Fruit fly (Drosophila melanogaster) whole organism, embryonic: ENCODE measurements around the gene CG18266.

Experiments
- Abd-B ChIP-seq: fragments of 200-800 bp; sonication (Bioruptor generic); optimal IDR thresholded peaks from 2 replicates; lab custom pipeline; 2018; ENCODE audit warnings: missing biosample characterization, mild to moderate bottlenecking, missing genetic modification characterization, moderate library complexity
- Adf1 ChIP-seq: fragments of 200-800 bp; sonication (Bioruptor generic); IDR thresholded peaks from 2 replicates; pipeline ENCODE4 v1.3.6; 2022; ENCODE audit warnings: missing biosample characterization, missing genetic modification characterization
- Atf3 ChIP-seq: fragments of 200-800 bp; sonication (Bioruptor generic); optimal IDR thresholded peaks from 3 replicates; lab custom pipeline; 2016; ENCODE audit warnings: missing biosample characterization, missing genetic modification characterization
- CG10543 ChIP-seq: fragments of 200-800 bp; sonication (Bioruptor generic); optimal IDR thresholded peaks from 3 replicates; lab custom pipeline; 2017; ENCODE audit warnings: missing biosample characterization, mild to moderate bottlenecking, missing genetic modification characterization, moderate library complexity
- CG13775 ChIP-seq: fragments of 200-800 bp; sonication (Bioruptor generic); optimal IDR thresholded peaks from 3 replicates; lab custom pipeline; 2017; ENCODE audit warnings: missing biosample characterization, mild to moderate bottlenecking, missing genetic modification characterization
- CG14441 ChIP-seq: fragments of 200-800 bp; sonication (Bioruptor generic); IDR thresholded peaks from 2 replicates; pipeline ENCODE4 v1.3.6; 2022; ENCODE audit warnings: missing biosample characterization, missing genetic modification characterization
- CG14710 ChIP-seq: fragments of 200-800 bp; sonication (Bioruptor generic); optimal IDR thresholded peaks from 3 replicates; lab custom pipeline; 2019; ENCODE audit warnings: missing biosample characterization, mild to moderate bottlenecking, missing genetic modification characterization, moderate library complexity
- CG1529 ChIP-seq: fragments of 200-800 bp; sonication (Bioruptor generic); optimal IDR thresholded peaks from 3 replicates; lab custom pipeline; 2018; ENCODE audit warnings: missing biosample characterization, missing genetic modification characterization
- CG2678 ChIP-seq: fragments of 200-800 bp; sonication (Bioruptor generic); optimal IDR thresholded peaks from 3 replicates; lab custom pipeline; 2019; ENCODE audit warnings: missing biosample characterization, mild to moderate bottlenecking, missing genetic modification characterization, moderate library complexity
- CG30020 ChIP-seq: fragments of 200-800 bp; optimal IDR thresholded peaks from 2 replicates; lab custom pipeline; 2019; ENCODE audit warnings: missing biosample characterization, mild to moderate bottlenecking, missing genetic modification characterization, moderate library complexity
- CG30403 ChIP-seq: fragments of 200-800 bp; sonication (Bioruptor generic); optimal IDR thresholded peaks from 3 replicates; lab custom pipeline; 2016; ENCODE audit warnings: missing biosample characterization, missing genetic modification characterization
- CG4707 ChIP-seq: fragments of 200-800 bp; sonication (Bioruptor generic); optimal IDR thresholded peaks from 2 replicates; lab custom pipeline; 2018; ENCODE audit warnings: missing biosample characterization, mild to moderate bottlenecking, missing genetic modification characterization, moderate library complexity
- CG7372 ChIP-seq: fragments of 200-800 bp; sonication (Bioruptor generic); IDR thresholded peaks from 2 replicates; pipeline ENCODE4 v1.3.6; 2022; ENCODE audit warnings: missing biosample characterization, missing genetic modification characterization
- CG7928 ChIP-seq: fragments of 200-800 bp; sonication (Bioruptor generic); optimal IDR thresholded peaks from 2 replicates; lab custom pipeline; 2017; ENCODE audit warnings: missing biosample characterization, mild to moderate bottlenecking, missing genetic modification characterization
- CG9932 ChIP-seq: fragments of 200-800 bp; sonication (Bioruptor generic); IDR thresholded peaks from 2 replicates; pipeline ENCODE4 v1.3.6; 2022; ENCODE audit warnings: missing biosample characterization, missing genetic modification characterization
- Dip2 ChIP-seq: fragments of 200-800 bp; sonication (Bioruptor generic); IDR thresholded peaks from 2 replicates; pipeline ENCODE4 v1.3.6; 2022; ENCODE audit warnings: missing biosample characterization, missing genetic modification characterization
- Drgx ChIP-seq: fragments of 200-800 bp; sonication (Bioruptor generic); IDR thresholded peaks from 2 replicates; pipeline ENCODE4 v1.3.6; 2022; ENCODE audit warnings: missing biosample characterization, missing genetic modification characterization
- Gsc ChIP-seq: fragments of 200-800 bp; sonication (Bioruptor generic); IDR thresholded peaks from 2 replicates; pipeline ENCODE4 v1.3.6; 2022; ENCODE audit warnings: missing biosample characterization, missing genetic modification characterization
- Gug ChIP-seq: fragments of 200-800 bp; sonication (Bioruptor generic); IDR thresholded peaks from 4 replicates; pipeline ENCODE4 v1.3.6; 2022; ENCODE audit warnings: missing biosample characterization, missing genetic modification characterization
- HLHmδ ChIP-seq: fragments of 200-800 bp; sonication (Bioruptor generic); optimal IDR thresholded peaks from 2 replicates; lab custom pipeline; 2018; ENCODE audit warnings: missing biosample characterization, mild to moderate bottlenecking, missing genetic modification characterization, moderate library complexity
- Hmr ChIP-seq: fragments of 200-800 bp; sonication (Bioruptor generic); optimal IDR thresholded peaks from 3 replicates; lab custom pipeline; 2017; ENCODE audit warnings: mild to moderate bottlenecking, missing biosample characterization, missing genetic modification reagents, missing genetic modification characterization
- Lhr ChIP-seq: fragments of 200-800 bp; sonication (Bioruptor generic); optimal IDR thresholded peaks from 3 replicates; lab custom pipeline; 2017; ENCODE audit warnings: mild to moderate bottlenecking, missing biosample characterization, missing genetic modification reagents, missing genetic modification characterization
- Med ChIP-seq: fragments of 200-800 bp; sonication (Bioruptor generic); peaks from one replicate; lab custom pipeline; 2016; ENCODE audit warnings: missing biosample characterization, missing genetic modification characterization, mild to moderate bottlenecking, inconsistent platforms, moderate library complexity
- NC2β ChIP-seq: fragments of 200-800 bp; sonication (Bioruptor generic); optimal IDR thresholded peaks from 2 replicates; lab custom pipeline; 2016; ENCODE audit warnings: missing biosample characterization, missing genetic modification characterization
- Rfx ChIP-seq: fragments of 200-800 bp; sonication (Bioruptor generic); IDR thresholded peaks from 2 replicates; pipeline ENCODE4 v1.3.6; 2022; ENCODE audit warnings: missing biosample characterization, missing genetic modification characterization
- Six4 ChIP-seq: fragments of 200-800 bp; sonication (Bioruptor generic); optimal IDR thresholded peaks from 2 replicates; lab custom pipeline; 2016; ENCODE audit warnings: missing biosample characterization, missing genetic modification characterization
- Usf ChIP-seq: fragments of 200-800 bp; sonication (Bioruptor generic); optimal IDR thresholded peaks from 2 replicates; lab custom pipeline; 2017; ENCODE audit warnings: missing genotype, missing biosample characterization, missing genetic modification characterization
- ab ChIP-seq: fragments of 200-800 bp; sonication (Bioruptor generic); optimal IDR thresholded peaks from 2 replicates; lab custom pipeline; 2016; ENCODE audit warnings: missing biosample characterization, missing genetic modification characterization
- caup ChIP-seq: fragments of 200-800 bp; sonication (Bioruptor generic); optimal IDR thresholded peaks from 3 replicates; lab custom pipeline; 2017; ENCODE audit warnings: missing biosample characterization, mild to moderate bottlenecking, missing genetic modification characterization, moderate library complexity; ENCODE audit not compliant: severe bottlenecking
- cg ChIP-seq: fragments of 200-800 bp; sonication (Bioruptor generic); optimal IDR thresholded peaks from 3 replicates; lab custom pipeline; 2019; ENCODE audit warnings: missing biosample characterization, mild to moderate bottlenecking, missing genetic modification characterization, moderate library complexity
- crp ChIP-seq, 2 experiments: fragments of 200-800 bp; sonication (Bioruptor generic); optimal IDR thresholded peaks; 2 replicates in 1 of 2; 3 replicates in 1 of 2; lab custom pipeline; 2017; ENCODE audit warnings: missing biosample characterization in 2 of 2, missing genetic modification characterization in 2 of 2, mild to moderate bottlenecking in 1 of 2, moderate library complexity in 1 of 2
- cwo ChIP-seq: fragments of 200-800 bp; sonication (Bioruptor generic); optimal IDR thresholded peaks from 3 replicates; lab custom pipeline; 2017; ENCODE audit warnings: missing biosample characterization, missing genetic modification characterization, mild to moderate bottlenecking, moderate library complexity, missing genetic modification reagents
- dimm ChIP-seq: fragments of 200-800 bp; sonication (Bioruptor generic); IDR thresholded peaks from 2 replicates; pipeline ENCODE4 v1.3.6; 2022; ENCODE audit warnings: missing biosample characterization, missing genetic modification characterization
- eve ChIP-seq, 2 experiments: fragments of >200 bp; optimal IDR thresholded peaks; 2 replicates each; lab custom pipeline; 2017; ENCODE audit warnings: missing biosample characterization in 2 of 2, missing genetic modification characterization in 2 of 2
- fd3F ChIP-seq: fragments of 200-800 bp; sonication (Bioruptor generic); optimal IDR thresholded peaks from 2 replicates; lab custom pipeline; 2018; ENCODE audit warnings: missing biosample characterization, mild to moderate bottlenecking, missing genetic modification characterization, moderate library complexity
- gsb-n ChIP-seq: fragments of 200-800 bp; sonication (Bioruptor generic); optimal IDR thresholded peaks from 3 replicates; lab custom pipeline; 2018; ENCODE audit warnings: missing biosample characterization, mild to moderate bottlenecking, missing genetic modification characterization
- ind ChIP-seq: fragments of 200-800 bp; sonication (Bioruptor generic); optimal IDR thresholded peaks from 3 replicates; lab custom pipeline; 2016; ENCODE audit warnings: missing biosample characterization, missing genetic modification characterization
- jing ChIP-seq: fragments of 200-800 bp; sonication (Bioruptor generic); optimal IDR thresholded peaks from 2 replicates; lab custom pipeline; 2018; ENCODE audit warnings: missing biosample characterization, mild to moderate bottlenecking, missing genetic modification characterization
- ken ChIP-seq: fragments of 200-800 bp; sonication (Bioruptor generic); IDR thresholded peaks from 3 replicates; pipeline ENCODE4 v1.3.6; 2022; ENCODE audit warnings: missing biosample characterization, missing genetic modification characterization
- lab ChIP-seq: fragments of 200-800 bp; sonication (Bioruptor generic); optimal IDR thresholded peaks from 3 replicates; lab custom pipeline; 2017; ENCODE audit warnings: missing biosample characterization, missing genetic modification characterization, mild to moderate bottlenecking, moderate library complexity, missing genetic modification reagents
- nerfin-1 ChIP-seq: fragments of 200-800 bp; sonication (Bioruptor generic); optimal IDR thresholded peaks from 3 replicates; lab custom pipeline; 2019; ENCODE audit warnings: missing biosample characterization, mild to moderate bottlenecking, missing genetic modification characterization, moderate library complexity
- nmo ChIP-seq: fragments of 200-800 bp; sonication (Bioruptor generic); optimal IDR thresholded peaks from 2 replicates; lab custom pipeline; 2018; ENCODE audit warnings: missing biosample characterization, mild to moderate bottlenecking, missing genetic modification characterization, moderate library complexity
- onecut ChIP-seq: fragments of 200-800 bp; sonication (Bioruptor generic); IDR thresholded peaks from 2 replicates; pipeline ENCODE4 v1.3.6; 2022; ENCODE audit warnings: missing biosample characterization, missing genetic modification characterization
- pho ChIP-seq: fragments of 200-800 bp; sonication (Bioruptor generic); optimal IDR thresholded peaks from 2 replicates; lab custom pipeline; 2016; ENCODE audit warnings: missing biosample characterization, missing genetic modification characterization
- pita ChIP-seq: fragments of 200-800 bp; sonication (Bioruptor generic); optimal IDR thresholded peaks from 2 replicates; lab custom pipeline; 2017; ENCODE audit warnings: missing biosample characterization, mild to moderate bottlenecking, missing genetic modification characterization
- ranshi ChIP-seq: fragments of 200-800 bp; sonication (Bioruptor generic); IDR thresholded peaks from 2 replicates; pipeline ENCODE4 v1.3.6; 2022; ENCODE audit warnings: missing biosample characterization, missing genetic modification characterization
- row ChIP-seq: fragments of 200-800 bp; sonication (Bioruptor generic); IDR thresholded peaks from 3 replicates; pipeline ENCODE4 v1.3.6; 2022; ENCODE audit warnings: missing biosample characterization, missing genetic modification characterization
- tio ChIP-seq: fragments of 200-800 bp; sonication (Bioruptor generic); optimal IDR thresholded peaks from 2 replicates; lab custom pipeline; 2017; ENCODE audit warnings: missing biosample characterization, missing genetic modification characterization, inconsistent platforms
- tna ChIP-seq: fragments of 200-800 bp; sonication (Bioruptor generic); IDR thresholded peaks from 2 replicates; pipeline ENCODE4 v1.3.6; 2022; ENCODE audit warnings: missing biosample characterization, missing genetic modification characterization; ENCODE audit not compliant: partially characterized antibody
- trem ChIP-seq: fragments of 200-800 bp; optimal IDR thresholded peaks from 3 replicates; lab custom pipeline; 2019; ENCODE audit warnings: missing biosample characterization, mild to moderate bottlenecking, missing genetic modification characterization, moderate library complexity
- z ChIP-seq: fragments of 200-800 bp; sonication (Bioruptor generic); IDR thresholded peaks from 3 replicates; pipeline ENCODE4 v1.3.6; 2022; ENCODE audit warnings: missing biosample characterization, missing genetic modification characterization

Gene CG18266

DNA sequence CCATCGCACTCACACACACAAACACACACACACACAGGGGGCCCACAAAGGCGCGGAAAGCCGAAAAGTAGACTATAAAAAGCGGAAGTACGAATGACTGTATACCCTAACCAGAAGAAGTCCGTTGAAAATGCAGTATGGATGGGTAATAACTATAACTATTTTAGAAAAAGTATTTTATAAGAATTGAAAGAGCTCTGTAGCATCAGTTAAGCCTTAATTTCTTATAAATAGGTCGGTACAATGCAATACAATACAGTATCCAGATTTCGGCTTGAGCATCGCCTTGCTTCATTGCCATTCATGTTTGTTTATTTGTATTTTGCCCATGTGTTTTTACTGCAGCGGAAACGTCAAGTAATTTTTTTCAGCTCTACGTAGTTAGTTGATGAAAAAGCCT is 27.1 kb upstream of the CG18266 start (continued):
- TF ChIP-seq gsb-n (no peak), CG30403 (GFP tag; lab: Kevin White, UChicago) (peak; percentile 30), CG1529 (GFP tag; lab: Kevin White, UChicago) (no peak), CG4707 (GFP tag; lab: Kevin White, UChicago) (no peak), tio (no peak), Rfx (peak; percentile 70), z (GFP tag; lab: Robert Waterston, UW) (no peak), eve (GFP tag; optimal IDR thresholded peaks at IDR 0.05; lab: Kevin White, UChicago) (no peak), CG7372 (GFP tag; lab: Robert Waterston, UW) (no peak), nerfin-1 (tag; lab: Kevin White, UChicago) (no peak), jing (no peak), cwo (GFP tag; lab: Kevin White, UChicago) (peak; percentile 18), lab (GFP tag; lab: Kevin White, UChicago) (peak; percentile 72), CG13775 (GFP tag; lab: Kevin White, UChicago) (no peak), CG9932 (GFP tag; lab: Robert Waterston, UW) (peak; percentile 58), CG14441 (no peak), CG30020 (no peak), ab (GFP tag; lab: Kevin White, UChicago) (no peak), dimm (GFP tag; lab: Robert Waterston, UW) (no peak), Adf1 (GFP tag; lab: Robert Waterston, UW) (no peak), crp (GFP tag; optimal IDR thresholded peaks at IDR 0.05; lab: Kevin White, UChicago) (no peak), CG7928 (no peak), trem (tag; lab: Kevin White, UChicago) (no peak), row (peak; percentile 69), onecut (no peak), ken (GFP tag; lab: Robert Waterston, UW) (no peak), Gug (GFP tag; lab: Robert Waterston, UW) (0 out of 4 replicates have a peak, but pooled peaks have one; percentile 17), ind (GFP tag; lab: Kevin White, UChicago) (peak; percentile 27), Lhr (no peak), Atf3 (GFP tag; lab: Kevin White, UChicago) (no peak), caup (peak; percentile 20), pho (GFP tag; lab: Kevin White, UChicago) (no peak), Gsc (GFP tag; lab: Robert Waterston, UW) (no peak), CG2678 (no peak), tna (GFP tag; lab: Robert Waterston, UW) (no peak), nmo (GFP tag; lab: Kevin White, UChicago) (peak; percentile 16), cg (peak; percentile 7), NC2β (GFP tag; lab: Kevin White, UChicago) (no peak), CG14710 (no peak), Dip2 (GFP tag; lab: Robert Waterston, UW) (no peak), Six4 (GFP tag; lab: Kevin White, UChicago) (no peak), ranshi (peak; percentile 10; the same call in 1 of the 2 replicates), Usf (GFP tag; lab: Kevin White, UChicago) (no peak), Drgx (GFP tag; lab: Robert Waterston, UW) (no peak; the same call in 1 of the 2 replicates), HLHmδ (no peak), CG10543 (GFP tag; lab: Kevin White, UChicago) (no peak), Abd-B (peak; percentile 22), pita (no peak), Hmr (GFP tag; lab: Kevin White, UChicago) (peak; percentile 38), Med (no peak), fd3F (GFP tag; lab: Kevin White, UChicago) (no peak)
